Worm (Caenorhabditis elegans): ENCODE data around the gene crm-1.

- TF ChIP-seq pha-4 (tag; optimal IDR thresholded peaks at IDR 0.05) = no peak
- no peak for TF ChIP-seq bed-3 (GFP tag; optimal IDR thresholded peaks at IDR 0.05)
- TF ChIP-seq ztf-11 (tag; optimal IDR thresholded peaks at IDR 0.05) = no peak
- TF ChIP-seq sptf-1 (tag; optimal IDR thresholded peaks at IDR 0.05) = no peak
- TF ChIP-seq blmp-1 (tag; optimal IDR thresholded peaks at IDR 0.05) = no peak
- TF ChIP-seq unc-62 (GFP tag; optimal IDR thresholded peaks at IDR 0.05) = no peak
- no peak for TF ChIP-seq elt-3 (tag; optimal IDR thresholded peaks at IDR 0.05)
- TF ChIP-seq lin-13 (tag; optimal IDR thresholded peaks at IDR 0.05) = no peak
- TF ChIP-seq snpc-4 (tag; optimal IDR thresholded peaks at IDR 0.05) = no peak
- no peak for TF ChIP-seq mab-5 (tag; optimal IDR thresholded peaks at IDR 0.05)
- TF ChIP-seq elt-1 (tag; optimal IDR thresholded peaks at IDR 0.05; ENCODE audit: borderline replicate concordance, insufficient read depth) = no peak
- TF ChIP-seq ces-1 (GFP tag; optimal IDR thresholded peaks at IDR 0.05) = no peak
These were observed 18.1 kb upstream of the crm-1 start, which contains the start of gene K07C5.9 for ce11 chrV:10350054-10350453.

All from whole organism, mixed stage, embryonic.